Worm (Caenorhabditis elegans) whole organism, midembryonic: ENCODE measurements around the gene cpsf-1.
"Not testable (repeated sequence)": the region's sequence is repeated elsewhere in the genome, so short reads cannot be mapped to it uniquely, and the experiment has no call there.

Experiments used
- flt-1 ChIP-seq: fragments of 200-800 bp; sonication (Bioruptor generic); IDR thresholded peaks from 2 replicates; pipeline ENCODE4 v1.3.6; 2022; ENCODE audit warnings: missing genetic modification characterization, missing compliant biosample characterization
- med-1 ChIP-seq: sonication (generic microtip); optimal IDR thresholded peaks from 2 replicates; lab custom pipeline; 2017; ENCODE audit warnings: missing genetic modification characterization, mild to moderate bottlenecking, missing compliant biosample characterization, antibody characterized with exemption, missing genetic modification reagents; ENCODE audit not compliant: insufficient read depth
- tab-1 ChIP-seq: fragments of 200-800 bp; sonication (Bioruptor generic); IDR thresholded peaks from 2 replicates; pipeline ENCODE4 v1.3.6; 2022; ENCODE audit warnings: missing genetic modification characterization, missing compliant biosample characterization
- ztf-23 ChIP-seq: fragments of 200-800 bp; sonication (Bioruptor generic); IDR thresholded peaks from 2 replicates; pipeline ENCODE4 v1.3.6; 2022; ENCODE audit warnings: missing genetic modification reagents, missing genetic modification characterization, missing compliant biosample characterization

DNA sequence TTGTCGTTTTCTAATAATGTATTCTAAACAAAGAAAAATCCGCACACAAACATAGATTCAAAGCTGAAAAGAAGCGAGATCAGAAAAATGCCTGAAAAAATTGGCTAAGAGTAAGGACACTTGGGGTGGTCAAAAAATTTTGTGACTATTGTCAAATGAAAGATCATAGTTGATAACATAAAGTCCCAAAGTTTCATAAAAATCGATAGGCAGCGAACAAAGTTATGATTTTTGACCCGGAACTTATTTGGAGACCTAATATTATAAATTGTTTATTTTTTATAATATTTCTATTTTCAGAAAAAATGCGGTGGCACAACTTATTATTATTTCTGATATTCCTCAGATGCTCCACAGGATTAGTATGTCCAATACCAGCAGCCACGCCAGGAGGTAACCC lies 18.4 kb upstream of the cpsf-1 start, which contains the start of gene R05C11.4:
- not testable (repeated sequence) for TF ChIP-seq ztf-23 (GFP tag; lab: Robert Waterston, UW); flt-1 (GFP tag; lab: Robert Waterston, UW); tab-1 (GFP tag; lab: Robert Waterston, UW); med-1
